Worm (Caenorhabditis elegans) whole organism, L3 larva: Measurements from ENCODE around the gene K03A11.4.
A peak's percentile ranks its signal among the peaks of the same experiment; 100 is the strongest.

Experiments used
- R02D3.7 ChIP-seq: fragments of 150-350 bp; optimal IDR thresholded peaks from 2 replicates; lab custom pipeline; 2014; ENCODE audit warnings: missing biosample characterization, missing genetic modification characterization
- ZK546.5 ChIP-seq: sonication (generic microtip); optimal IDR thresholded peaks from 2 replicates; lab custom pipeline; 2017; ENCODE audit warnings: missing biosample characterization, missing genetic modification characterization
- aly-2 ChIP-seq: fragments of 150-350 bp; optimal IDR thresholded peaks from 2 replicates; lab custom pipeline; 2014; ENCODE audit warnings: missing biosample characterization, missing genetic modification characterization
- ama-1 ChIP-seq: fragments of 150-350 bp; optimal IDR thresholded peaks from 2 replicates; lab custom pipeline; 2018
- ceh-16 ChIP-seq: sonication (generic microtip); optimal IDR thresholded peaks from 2 replicates; lab custom pipeline; 2017; ENCODE audit warnings: missing biosample characterization, missing genetic modification characterization
- ceh-82 ChIP-seq: fragments of 150-350 bp; optimal IDR thresholded peaks from 2 replicates; lab custom pipeline; 2014; ENCODE audit warnings: missing biosample characterization, missing genetic modification characterization
- ceh-9 ChIP-seq: sonication (generic microtip); optimal IDR thresholded peaks from 2 replicates; lab custom pipeline; 2018; ENCODE audit warnings: missing biosample characterization, missing genetic modification characterization
- egl-27 ChIP-seq: sonication (generic microtip); optimal IDR thresholded peaks from 4 replicates; lab custom pipeline; 2017; ENCODE audit warnings: missing biosample characterization, missing genetic modification reagents, missing genetic modification characterization
- egl-5 ChIP-seq: fragments of 150-350 bp; optimal IDR thresholded peaks from 2 replicates; lab custom pipeline; 2017; ENCODE audit warnings: missing biosample characterization, missing genetic modification reagents, missing genetic modification characterization, inconsistent platforms
- elt-1 ChIP-seq: fragments of 150-350 bp; optimal IDR thresholded peaks from 2 replicates; lab custom pipeline; 2014; ENCODE audit warnings: missing biosample characterization, missing genetic modification characterization
- elt-2 ChIP-seq: sonication (generic microtip); optimal IDR thresholded peaks from 2 replicates; lab custom pipeline; 2016; ENCODE audit warnings: missing genetic modification reagents, mild to moderate bottlenecking, missing genetic modification characterization, missing compliant biosample characterization
- elt-3 ChIP-seq, 3 experiments: fragments of 150-350 bp in 1 of 3; sonication (generic microtip) in 2 of 3; optimal IDR thresholded peaks; 2 replicates in 2 of 3; 4 replicates in 1 of 3; lab custom pipeline; 2014 to 2017; ENCODE audit warnings: missing biosample characterization in 3 of 3, missing genetic modification characterization in 3 of 3
- fkh-2 ChIP-seq: fragments of 150-350 bp; optimal IDR thresholded peaks from 2 replicates; lab custom pipeline; 2014; ENCODE audit warnings: missing biosample characterization, missing genetic modification reagents, missing genetic modification characterization
- hmg-11 ChIP-seq: sonication (generic microtip); optimal IDR thresholded peaks from 2 replicates; lab custom pipeline; 2016; ENCODE audit warnings: missing genetic modification characterization, missing compliant biosample characterization
- jun-1 ChIP-seq: fragments of 150-350 bp; optimal IDR thresholded peaks from 2 replicates; lab custom pipeline; 2014; ENCODE audit warnings: missing biosample characterization, missing genetic modification reagents, missing genetic modification characterization
- lin-15B ChIP-seq: fragments of 150-350 bp; optimal IDR thresholded peaks from 2 replicates; lab custom pipeline; 2014; ENCODE audit warnings: missing biosample characterization, missing genetic modification characterization
- lin-39 ChIP-seq: fragments of 150-350 bp; optimal IDR thresholded peaks from 2 replicates; lab custom pipeline; 2018; ENCODE audit warnings: missing biosample characterization, missing genetic modification reagents, missing genetic modification characterization
- lsy-12 ChIP-seq: sonication (generic microtip); optimal IDR thresholded peaks from 2 replicates; lab custom pipeline; 2016; ENCODE audit warnings: mild to moderate bottlenecking, missing genetic modification characterization, missing compliant biosample characterization
- mdl-1 ChIP-seq: fragments of 150-350 bp; optimal IDR thresholded peaks from 2 replicates; lab custom pipeline; 2014; ENCODE audit warnings: missing biosample characterization, missing genetic modification characterization
- nfya-1 ChIP-seq: sonication (generic microtip); optimal IDR thresholded peaks from 2 replicates; lab custom pipeline; 2017; ENCODE audit warnings: missing genetic modification characterization, mild to moderate bottlenecking, missing compliant biosample characterization, antibody characterized with exemption, moderate library complexity; ENCODE audit not compliant: insufficient read depth
- nhr-11 ChIP-seq: fragments of 150-350 bp; optimal IDR thresholded peaks from 2 replicates; lab custom pipeline; 2014; ENCODE audit warnings: missing biosample characterization, missing genetic modification characterization
- nhr-12 ChIP-seq: fragments of 150-350 bp; optimal IDR thresholded peaks from 2 replicates; lab custom pipeline; 2014; ENCODE audit warnings: missing biosample characterization, missing genetic modification characterization
- nhr-23 ChIP-seq: fragments of 150-350 bp; optimal IDR thresholded peaks from 2 replicates; lab custom pipeline; 2014; ENCODE audit warnings: missing biosample characterization, missing genetic modification reagents, missing genetic modification characterization
- nhr-237 ChIP-seq: fragments of 150-350 bp; optimal IDR thresholded peaks from 2 replicates; lab custom pipeline; 2014; ENCODE audit warnings: missing biosample characterization, missing genetic modification characterization
- nhr-25 ChIP-seq: sonication (generic microtip); optimal IDR thresholded peaks from 2 replicates; lab custom pipeline; 2017; ENCODE audit warnings: missing biosample characterization, missing genetic modification characterization
- nhr-28 ChIP-seq: fragments of 150-350 bp; optimal IDR thresholded peaks from 2 replicates; lab custom pipeline; 2014; ENCODE audit warnings: missing biosample characterization, missing genetic modification characterization
- nhr-43 ChIP-seq: sonication (generic microtip); optimal IDR thresholded peaks from 2 replicates; lab custom pipeline; 2016; ENCODE audit warnings: mild to moderate bottlenecking, missing genetic modification characterization, missing compliant biosample characterization; ENCODE audit not compliant: poor library complexity, severe bottlenecking
- nhr-67 ChIP-seq: fragments of 150-350 bp; optimal IDR thresholded peaks from 2 replicates; lab custom pipeline; 2014; ENCODE audit warnings: missing biosample characterization, missing genetic modification characterization
- nhr-76 ChIP-seq: fragments of 150-350 bp; sonication (generic microtip); optimal IDR thresholded peaks from 5 replicates; lab custom pipeline; 2014; ENCODE audit warnings: missing biosample characterization, missing genetic modification characterization
- nhr-77 ChIP-seq: fragments of 150-350 bp; optimal IDR thresholded peaks from 2 replicates; lab custom pipeline; 2014; ENCODE audit warnings: missing biosample characterization, missing genetic modification characterization
- pha-4 ChIP-seq: fragments of 150-350 bp; optimal IDR thresholded peaks from 2 replicates; lab custom pipeline; 2014; ENCODE audit warnings: missing biosample characterization, missing genetic modification reagents, missing genetic modification characterization
- pqm-1 ChIP-seq: fragments of 150-350 bp; optimal IDR thresholded peaks from 2 replicates; lab custom pipeline; 2017; ENCODE audit warnings: missing biosample characterization, missing genetic modification characterization, inconsistent platforms
- snpc-4 ChIP-seq: fragments of 150-350 bp; optimal IDR thresholded peaks from 2 replicates; lab custom pipeline; 2014; ENCODE audit warnings: missing biosample characterization, missing genetic modification characterization
- tbx-2 ChIP-seq: sonication (generic microtip); optimal IDR thresholded peaks from 2 replicates; lab custom pipeline; 2016; ENCODE audit warnings: mild to moderate bottlenecking, missing genetic modification characterization, missing compliant biosample characterization
- unc-62 ChIP-seq: fragments of 150-350 bp; sonication (generic microtip); optimal IDR thresholded peaks from 4 replicates; lab custom pipeline; 2014; ENCODE audit warnings: missing biosample characterization, missing genetic modification reagents, missing genetic modification characterization
- zag-1 ChIP-seq: fragments of 150-350 bp; optimal IDR thresholded peaks from 2 replicates; lab custom pipeline; 2014; ENCODE audit warnings: missing biosample characterization, missing genetic modification characterization
- ztf-11 ChIP-seq: fragments of 150-350 bp; optimal IDR thresholded peaks from 2 replicates; lab custom pipeline; 2014; ENCODE audit warnings: missing biosample characterization, missing genetic modification characterization
- ztf-4 ChIP-seq: fragments of 150-350 bp; optimal IDR thresholded peaks from 2 replicates; lab custom pipeline; 2014; ENCODE audit warnings: missing biosample characterization, missing genetic modification characterization

Gene K03A11.4

DNA sequence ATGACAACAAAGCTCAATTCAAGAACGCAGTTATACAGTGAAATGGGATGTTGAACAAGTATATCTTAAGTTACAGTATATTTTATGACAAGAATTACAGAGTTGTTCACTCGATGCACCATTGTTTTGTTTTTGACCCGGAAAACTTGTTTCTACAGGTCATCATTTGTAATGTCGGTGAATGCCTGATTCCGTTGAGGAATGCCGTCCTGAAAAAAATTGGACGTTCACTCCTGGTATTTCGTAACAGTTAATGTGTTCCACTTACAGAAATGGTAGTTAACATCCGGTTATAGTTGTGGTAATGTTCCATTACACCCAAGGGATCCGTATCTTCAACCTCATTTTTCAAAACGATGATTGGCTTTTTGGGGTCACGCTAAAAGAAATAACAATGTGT is 38.4 kb downstream of the K03A11.4 start:
- TF ChIP-seq tbx-2 (tag; lab: Kevin White, UChicago) = no peak
- TF ChIP-seq nhr-67 (tag; lab: Kevin White, UChicago) = no peak
- TF ChIP-seq zag-1 = no peak
- TF ChIP-seq nhr-23 = no peak
- TF ChIP-seq nfya-1 (tag; lab: Kevin White, UChicago) = no peak
- TF ChIP-seq mdl-1 (tag; lab: Kevin White, UChicago) = no peak
- no peak for TF ChIP-seq fkh-2
- TF ChIP-seq pha-4 (tag; lab: Kevin White, UChicago) = no peak
- no peak for TF ChIP-seq nhr-77
- no peak for TF ChIP-seq ZK546.5 (tag; lab: Kevin White, UChicago)
- no peak for TF ChIP-seq R02D3.7 (tag; lab: Kevin White, UChicago)
- TF ChIP-seq nhr-28 (tag; lab: Kevin White, UChicago) = no peak
- TF ChIP-seq snpc-4 (tag; lab: Kevin White, UChicago) = no peak
- TF ChIP-seq ceh-16 (tag; lab: Kevin White, UChicago) = no peak

DNA sequence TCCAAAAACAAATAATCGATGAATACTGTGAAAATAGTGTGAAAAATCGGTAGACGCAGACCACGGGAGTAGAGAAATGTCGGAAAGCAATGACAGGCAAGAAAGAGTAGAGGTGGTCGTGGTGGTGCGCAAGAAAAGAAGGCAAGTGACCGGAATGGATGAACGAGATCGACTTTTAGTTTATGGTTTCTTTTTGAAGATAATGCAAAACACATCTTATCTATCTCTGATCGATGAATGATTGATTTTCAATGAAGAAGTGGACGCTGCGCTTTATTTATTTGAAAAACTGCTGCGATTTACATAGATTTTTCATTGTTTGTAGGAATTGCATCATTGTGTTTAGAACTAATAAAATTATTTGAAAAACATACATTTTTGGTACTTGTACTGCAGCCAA is 41.9 kb downstream of the K03A11.4 start:
- peak; percentile 38 for TF ChIP-seq nhr-43 (tag; lab: Kevin White, UChicago)
- TF ChIP-seq nhr-25 = peak; percentile 36
- TF ChIP-seq elt-1 (tag; lab: Kevin White, UChicago) = peak; percentile 73
- no peak for TF ChIP-seq nhr-12 (tag; lab: Kevin White, UChicago)
- TF ChIP-seq nhr-23 = peak; percentile 54

DNA sequence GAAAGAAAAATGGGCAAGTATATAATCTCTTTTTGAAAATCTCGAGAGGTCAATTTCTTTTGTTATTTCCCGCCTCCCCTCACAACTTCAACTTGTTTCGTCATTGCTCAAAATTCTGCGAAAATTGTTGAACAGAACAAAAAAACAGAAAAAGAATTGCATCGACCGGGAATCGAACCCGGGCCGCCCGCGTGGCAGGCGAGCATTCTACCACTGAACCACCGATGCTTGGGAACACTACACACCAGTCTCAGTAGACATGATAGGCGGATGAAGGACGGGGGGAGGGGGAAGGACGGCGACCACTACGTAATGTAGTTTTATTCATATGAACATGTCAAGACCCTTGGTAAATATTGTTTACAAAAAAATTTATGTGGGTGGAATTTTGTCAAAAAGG is 43.1 kb downstream of the K03A11.4 start:
- TF ChIP-seq ceh-82 = no peak
- peak; percentile 63 for TF ChIP-seq snpc-4 (tag; lab: Kevin White, UChicago)
- TF ChIP-seq elt-2 (tag; lab: Kevin White, UChicago) = peak; percentile 65
- TF ChIP-seq unc-62 (GFP tag; lab: Kevin White, UChicago) = no peak
- TF ChIP-seq nhr-43 (tag; lab: Kevin White, UChicago) = peak; percentile 49
- TF ChIP-seq nhr-76 (tag; lab: Kevin White, UChicago) = no peak
- no peak for TF ChIP-seq egl-27
- TF ChIP-seq ama-1 = peak; percentile 53
- peak; percentile 69 for TF ChIP-seq lin-39 (tag; lab: Kevin White, UChicago)
- TF ChIP-seq nfya-1 (tag; lab: Kevin White, UChicago) = peak; percentile 62
- peak; percentile 74 for TF ChIP-seq pha-4 (tag; lab: Kevin White, UChicago)
- peak; percentile 82 for TF ChIP-seq lsy-12 (tag; lab: Kevin White, UChicago)
- TF ChIP-seq jun-1 (tag; lab: Kevin White, UChicago) = peak; percentile 53
- TF ChIP-seq aly-2 (tag; lab: Kevin White, UChicago) = no peak
- peak; percentile 65 for TF ChIP-seq nhr-25
- peak; percentile 48 for TF ChIP-seq nhr-23
- TF ChIP-seq hmg-11 (tag; lab: Kevin White, UChicago) = peak; percentile 61
- TF ChIP-seq elt-3 (tag; optimal IDR thresholded peaks at IDR 0.05; lab: Kevin White, UChicago) = peak in 1 of 3 experiments; percentile 48
- peak; percentile 14 for TF ChIP-seq tbx-2 (tag; lab: Kevin White, UChicago)

DNA sequence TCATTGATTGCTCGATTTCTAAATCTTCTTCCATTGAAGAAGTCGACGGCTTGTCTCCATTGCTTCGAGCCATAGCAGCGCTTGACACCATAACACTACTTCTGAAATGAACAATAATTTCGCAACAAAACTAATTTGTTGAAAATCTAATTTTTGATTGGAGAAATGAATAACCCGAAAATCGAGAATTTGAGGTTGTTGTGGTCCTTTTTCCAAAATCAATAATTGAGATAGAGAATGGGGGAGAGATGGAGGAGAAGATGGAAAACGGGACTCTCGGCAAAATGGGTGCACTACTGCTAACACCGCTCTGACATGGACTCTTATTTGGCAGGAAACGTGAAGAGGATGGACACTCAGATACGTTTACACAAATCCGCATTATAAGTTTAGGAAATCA is 44.2 kb downstream of the K03A11.4 start, which contains the start of gene snx-17:
Gene snx-17, minus strand, starts transcription at position 101 of the 400 bp plus-strand sequence.
- no peak for TF ChIP-seq R02D3.7 (tag; lab: Kevin White, UChicago)
- no peak for TF ChIP-seq ztf-11 (tag; lab: Kevin White, UChicago)
- TF ChIP-seq pqm-1 = no peak
- no peak for TF ChIP-seq aly-2 (tag; lab: Kevin White, UChicago)
- no peak for TF ChIP-seq nhr-28 (tag; lab: Kevin White, UChicago)
- TF ChIP-seq hmg-11 (tag; lab: Kevin White, UChicago) = no peak
- no peak for TF ChIP-seq egl-27
- no peak for TF ChIP-seq egl-5 (tag; lab: Kevin White, UChicago)
- TF ChIP-seq ztf-4 (tag; lab: Kevin White, UChicago) = no peak
- TF ChIP-seq nhr-11 (tag; lab: Kevin White, UChicago) = no peak
- no peak for TF ChIP-seq mdl-1 (tag; lab: Kevin White, UChicago)
- no peak for TF ChIP-seq nhr-237 (tag; lab: Kevin White, UChicago)
- no peak for TF ChIP-seq lin-15B (tag; lab: Kevin White, UChicago)
- no peak for TF ChIP-seq elt-3 (tag; optimal IDR thresholded peaks at IDR 0.05; lab: Kevin White, UChicago)
- no peak for TF ChIP-seq ceh-9 (tag; lab: Kevin White, UChicago)
- TF ChIP-seq nhr-25 = no peak
- TF ChIP-seq jun-1 (tag; lab: Kevin White, UChicago) = no peak
